Worm (Caenorhabditis elegans) whole organism, late embryonic: Measurements from ENCODE around the gene C26B2.8.

ENCODE experiments used
- C38D4.7 ChIP-seq: fragments of 200-800 bp; sonication (Bioruptor generic); optimal IDR thresholded peaks from 2 replicates; lab custom pipeline; 2018; ENCODE audit warnings: mild to moderate bottlenecking, missing genetic modification characterization, moderate library complexity, missing compliant biosample characterization
- K02D7.2 ChIP-seq: sonication (generic microtip); optimal IDR thresholded peaks from 2 replicates; lab custom pipeline; 2017; ENCODE audit warnings: mild to moderate bottlenecking, missing genetic modification characterization, missing compliant biosample characterization
- T23F11.4 ChIP-seq: fragments of 200-800 bp; sonication (Bioruptor generic); optimal IDR thresholded peaks from 2 replicates; lab custom pipeline; 2018; ENCODE audit warnings: mild to moderate bottlenecking, missing genetic modification characterization, missing compliant biosample characterization
- ama-1 ChIP-seq: fragments of 150-350 bp; optimal IDR thresholded peaks from 2 replicates; lab custom pipeline; 2014
- ceh-14 ChIP-seq: sonication (generic microtip); optimal IDR thresholded peaks from 2 replicates; lab custom pipeline; 2016; ENCODE audit warnings: missing genotype, missing genetic modification characterization, missing compliant biosample characterization
- ceh-22 ChIP-seq: sonication (generic microtip); optimal IDR thresholded peaks from 2 replicates; lab custom pipeline; 2017; ENCODE audit warnings: missing biosample characterization, missing genetic modification characterization
- ceh-45 ChIP-seq: fragments of 200-800 bp; sonication (Bioruptor generic); IDR thresholded peaks from 2 replicates; pipeline ENCODE4 v1.3.6; 2022; ENCODE audit warnings: missing genetic modification reagents, missing genetic modification characterization, missing compliant biosample characterization
- ceh-48 ChIP-seq: sonication (generic microtip); optimal IDR thresholded peaks from 2 replicates; lab custom pipeline; 2016; ENCODE audit warnings: missing genetic modification characterization, inconsistent platforms, missing compliant biosample characterization
- dve-1 ChIP-seq: sonication (generic microtip); optimal IDR thresholded peaks from 2 replicates; lab custom pipeline; 2017; ENCODE audit warnings: antibody characterized with exemption, mild to moderate bottlenecking, missing genetic modification characterization, missing compliant biosample characterization
- elt-2 ChIP-seq: sonication (generic microtip); optimal IDR thresholded peaks from 2 replicates; lab custom pipeline; 2016; ENCODE audit warnings: missing genetic modification reagents, missing genetic modification characterization, missing compliant biosample characterization
- elt-4 ChIP-seq: sonication (generic microtip); optimal IDR thresholded peaks from 2 replicates; lab custom pipeline; 2016; ENCODE audit warnings: missing genetic modification characterization, missing compliant biosample characterization
- ets-4 ChIP-seq: sonication (generic microtip); optimal IDR thresholded peaks from 2 replicates; lab custom pipeline; 2016; ENCODE audit warnings: missing genetic modification characterization, missing compliant biosample characterization
- hlh-30 ChIP-seq: sonication (generic microtip); optimal IDR thresholded peaks from 2 replicates; lab custom pipeline; 2017; ENCODE audit warnings: antibody characterized with exemption, missing genetic modification characterization, missing compliant biosample characterization; ENCODE audit not compliant: insufficient read depth
- hlh-6 ChIP-seq: sonication (generic microtip); optimal IDR thresholded peaks from 2 replicates; lab custom pipeline; 2016; ENCODE audit warnings: missing genotype, missing genetic modification characterization, missing compliant biosample characterization
- pag-3 ChIP-seq: sonication (generic microtip); optimal IDR thresholded peaks from 2 replicates; lab custom pipeline; 2016; ENCODE audit warnings: missing compliant biosample characterization, missing genetic modification characterization, borderline replicate concordance
- pat-9 ChIP-seq: fragments of 200-800 bp; sonication (Bioruptor generic); optimal IDR thresholded peaks from 2 replicates; lab custom pipeline; 2018; ENCODE audit warnings: mild to moderate bottlenecking, missing genetic modification characterization, moderate library complexity, missing compliant biosample characterization
- pax-1 ChIP-seq: fragments of 150-350 bp; optimal IDR thresholded peaks from 2 replicates; lab custom pipeline; 2014; ENCODE audit warnings: missing biosample characterization, missing genetic modification characterization
- pha-4 ChIP-seq: fragments of 150-350 bp; optimal IDR thresholded peaks from 2 replicates; lab custom pipeline; 2018; ENCODE audit warnings: missing biosample characterization, missing genetic modification reagents, missing genetic modification characterization
- ref-2 ChIP-seq: sonication (generic microtip); optimal IDR thresholded peaks from 2 replicates; lab custom pipeline; 2016; ENCODE audit warnings: missing genetic modification characterization, missing compliant biosample characterization
- rnt-1 ChIP-seq: sonication (generic microtip); optimal IDR thresholded peaks from 2 replicates; lab custom pipeline; 2016; ENCODE audit warnings: missing genetic modification characterization, missing compliant biosample characterization
- sox-2 ChIP-seq: fragments of 200-800 bp; sonication (Bioruptor generic); IDR thresholded peaks from 2 replicates; pipeline ENCODE4 v1.3.6; 2022; ENCODE audit warnings: missing genetic modification reagents, missing genetic modification characterization, missing compliant biosample characterization
- sox-4 ChIP-seq: sonication (generic microtip); optimal IDR thresholded peaks from 2 replicates; lab custom pipeline; 2017; ENCODE audit warnings: mild to moderate bottlenecking, missing genetic modification characterization, inconsistent platforms, missing compliant biosample characterization
- syd-9 ChIP-seq: sonication (generic microtip); optimal IDR thresholded peaks from 2 replicates; lab custom pipeline; 2016; ENCODE audit warnings: mild to moderate bottlenecking, missing genetic modification characterization, moderate library complexity, missing compliant biosample characterization
- ttx-3 ChIP-seq: sonication (generic microtip); optimal IDR thresholded peaks from 2 replicates; lab custom pipeline; 2016; ENCODE audit warnings: missing genetic modification reagents, missing genetic modification characterization, missing compliant biosample characterization
- unc-42 ChIP-seq: sonication (generic microtip); optimal IDR thresholded peaks from 2 replicates; lab custom pipeline; 2016; ENCODE audit warnings: missing genotype, missing genetic modification characterization, missing compliant biosample characterization

Gene C26B2.8

DNA sequence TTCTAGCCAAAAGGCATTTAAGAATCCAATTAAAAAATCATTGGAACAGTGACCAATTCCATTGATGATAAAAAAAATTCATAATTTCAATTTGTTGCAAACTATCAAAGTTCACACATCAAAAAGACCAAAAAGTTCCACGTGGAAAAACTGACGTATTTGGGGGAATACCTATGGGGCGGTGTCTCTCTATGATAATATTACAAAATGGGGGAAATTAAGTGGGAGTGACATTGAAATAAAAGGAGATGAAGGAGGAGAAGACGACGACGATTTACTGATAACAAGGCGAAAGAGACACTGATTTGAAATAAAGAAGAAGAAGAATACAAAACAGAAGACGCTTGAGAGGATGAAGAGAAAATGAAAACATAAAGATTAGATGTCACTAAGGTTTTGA lies 12.4 kb downstream of the C26B2.8 start:
- TF ChIP-seq rnt-1 (tag; lab: Kevin White, UChicago) (no peak), elt-4 (tag; lab: Kevin White, UChicago) (no peak), ama-1 (lab: Kevin White, UChicago) (no peak), elt-2 (peak; percentile 4), dve-1 (peak; percentile 5)

DNA sequence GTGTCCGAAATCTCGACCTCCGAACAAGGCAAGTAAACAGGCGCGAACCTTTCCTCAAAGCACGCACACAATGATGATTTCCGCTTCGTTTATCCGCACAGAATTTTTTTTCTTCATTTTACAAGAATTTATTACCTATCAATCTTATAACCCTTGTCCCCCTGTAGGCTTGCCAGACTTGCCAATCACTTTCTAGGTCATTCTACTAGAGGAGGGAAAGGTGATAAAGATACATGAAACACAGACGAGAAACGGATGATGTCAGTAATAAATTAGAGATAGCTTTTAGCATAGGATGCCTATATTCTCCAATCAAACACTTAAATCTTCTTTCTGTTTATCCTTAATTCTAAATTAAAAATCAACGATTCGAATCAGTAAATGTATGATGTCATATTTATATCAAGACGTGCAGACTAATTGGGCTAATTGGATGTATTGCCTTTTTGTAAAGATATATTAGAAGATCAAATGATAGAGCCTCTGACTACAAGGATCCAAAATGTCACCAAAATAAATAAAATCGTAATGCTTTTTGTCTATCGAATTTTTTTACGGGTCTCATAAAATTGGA lies 13.4 kb downstream of the C26B2.8 start:
- TF ChIP-seq ama-1 (lab: Kevin White, UChicago), result no peak
- TF ChIP-seq elt-2, result peak; percentile 44
- no peak for TF ChIP-seq dve-1

DNA sequence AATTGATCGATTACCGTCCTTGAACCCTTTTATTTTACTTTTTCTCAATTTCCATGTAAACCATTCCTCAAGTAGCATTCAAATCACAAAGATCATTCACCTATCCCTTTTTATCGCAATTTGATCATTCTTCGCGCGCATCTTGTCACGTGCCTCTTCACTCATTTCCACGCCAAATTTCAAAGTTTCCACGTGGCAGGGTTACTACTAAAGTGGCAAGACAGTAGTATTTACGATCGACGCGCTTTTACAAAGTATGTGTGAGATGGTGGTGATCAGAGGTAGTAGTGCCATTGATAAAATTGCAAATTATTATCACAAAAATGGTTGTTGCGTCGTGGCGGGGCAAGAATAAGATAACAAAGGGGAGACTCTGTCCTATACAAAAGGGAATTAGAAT lies 14.4 kb downstream of the C26B2.8 start:
- no peak for TF ChIP-seq ceh-14 (tag; lab: Kevin White, UChicago)
- TF ChIP-seq hlh-6 (tag; lab: Kevin White, UChicago), result no peak
- TF ChIP-seq pat-9 (tag; lab: Kevin White, UChicago), result no peak
- peak; percentile 92 for TF ChIP-seq elt-2
- TF ChIP-seq hlh-30, result peak; percentile 28
- TF ChIP-seq ets-4 (tag; lab: Kevin White, UChicago), result no peak

ce11 chrIV:8029413-8029812 lies 15.5 kb downstream of the C26B2.8 start, which contains the start of gene nhr-31:
Gene nhr-31 (minus strand): TSS chrIV:8029513.
- no peak for TF ChIP-seq pat-9 (tag; lab: Kevin White, UChicago)

DNA sequence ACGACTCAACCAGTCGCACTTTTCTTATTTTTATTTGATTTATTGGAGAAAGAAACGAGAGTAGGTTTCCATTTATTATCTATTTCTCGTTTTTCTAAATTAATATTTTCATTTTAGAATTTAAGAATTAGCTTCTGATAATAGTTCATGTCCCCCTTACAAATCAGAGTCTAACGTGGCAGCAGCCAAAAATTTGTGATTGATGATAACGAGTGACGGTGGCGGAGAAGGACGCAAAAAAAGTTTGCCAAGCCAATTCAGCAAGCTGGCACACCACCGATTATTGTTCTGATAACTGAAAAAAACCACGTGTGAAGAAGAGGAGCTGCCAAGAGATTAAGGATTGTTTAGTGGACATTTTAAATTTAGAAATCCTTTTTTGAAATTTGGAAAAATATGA lies 16.1 kb downstream of the C26B2.8 start:
- TF ChIP-seq pax-1 (tag; lab: Kevin White, UChicago) (no peak), ama-1 (lab: Kevin White, UChicago) (no peak), C38D4.7 (GFP tag; lab: Kevin White, UChicago) (no peak), ceh-45 (GFP tag; lab: Robert Waterston, UW) (no peak), T23F11.4 (GFP tag; lab: Kevin White, UChicago) (no peak), sox-2 (GFP tag; lab: Robert Waterston, UW) (no peak), ceh-48 (tag; lab: Kevin White, UChicago) (no peak), pag-3 (tag; lab: Kevin White, UChicago) (no peak)

- TF ChIP-seq elt-2 (peak; percentile 69), pat-9 (tag; lab: Kevin White, UChicago) (no peak)
- TF ChIP-seq, all 69 proteins: peak for 1
Measured at ce11 chrIV:8032135-8032915, 18.4 kb downstream of the C26B2.8 start.

DNA sequence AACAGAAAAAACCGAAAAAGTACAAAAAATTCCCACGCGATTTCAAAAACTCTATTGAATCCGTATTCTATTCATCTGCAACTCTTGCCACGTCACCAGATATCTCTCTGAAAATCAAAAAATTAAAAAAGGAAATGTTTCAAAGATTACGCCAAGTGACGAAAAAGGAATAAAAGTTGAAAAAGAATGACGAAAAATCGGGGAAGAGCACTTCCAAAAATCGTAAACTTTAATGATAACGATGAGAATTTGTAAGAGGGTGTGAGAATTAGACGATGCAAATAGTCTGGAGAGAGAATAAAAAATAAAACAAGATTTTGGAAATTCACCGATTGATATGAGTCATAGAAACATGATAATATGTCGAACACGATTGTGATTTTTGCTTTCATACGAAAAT lies 20.2 kb downstream of the C26B2.8 start:
- TF ChIP-seq unc-42 (tag; lab: Kevin White, UChicago) (no peak), elt-2 (no peak), K02D7.2 (tag; lab: Kevin White, UChicago) (no peak), ref-2 (tag; lab: Kevin White, UChicago) (no peak), syd-9 (tag; lab: Kevin White, UChicago) (no peak), ceh-22 (tag; lab: Kevin White, UChicago) (no peak), ttx-3 (tag; lab: Kevin White, UChicago) (no peak), rnt-1 (tag; lab: Kevin White, UChicago) (no peak), hlh-30 (no peak)

- TF ChIP-seq unc-42 (tag; lab: Kevin White, UChicago) (no peak), pha-4 (tag; lab: Kevin White, UChicago) (no peak), sox-4 (tag; lab: Kevin White, UChicago) (no peak), ets-4 (tag; lab: Kevin White, UChicago) (no peak)
Measured at ce11 chrIV:8036492-8036891, 22.5 kb downstream of the C26B2.8 start.
